Fruit fly (Drosophila melanogaster): ENCODE results near the gene CG43924.

CG43924 gene

dm6 chr2L:15750523-15751258 is 39.8 kb upstream of the CG43924 start, which contains the start of gene ND-B17 (continued):
- TF ChIP-seq CHES-1-like (GFP tag; optimal IDR thresholded peaks at IDR 0.05) (peak; percentile 66), CG2712 (tag; optimal IDR thresholded peaks at IDR 0.05) (peak; percentile 19), GATAe (GFP tag; conservative IDR thresholded peaks at IDR 0.05) (no peak), croc (GFP tag; conservative IDR thresholded peaks at IDR 0.05) (no peak), CG18011 (GFP tag; optimal IDR thresholded peaks at IDR 0.05) (no peak), al (GFP tag; IDR thresholded peaks at IDR 0.05) (peak; percentile 68), CG8478 (optimal IDR thresholded peaks at IDR 0.05) (no peak), CG4360 (GFP tag; IDR thresholded peaks at IDR 0.05) (no peak), sens-2 (GFP tag; IDR thresholded peaks at IDR 0.05) (peak; percentile 35; the same call in 1 of the 2 replicates), gcm2 (GFP tag; optimal IDR thresholded peaks at IDR 0.05) (no peak), CG15601 (tag; optimal IDR thresholded peaks at IDR 0.05) (peak; percentile 17), NC2β (GFP tag; optimal IDR thresholded peaks at IDR 0.05) (peak; percentile 43), CG11696 (GFP tag; IDR thresholded peaks at IDR 0.05) (no peak), otp (GFP tag; IDR thresholded peaks at IDR 0.05) (no peak), CG8765 (GFP tag; IDR thresholded peaks at IDR 0.05) (0 out of 2 replicates have a peak, but pooled peaks have one; percentile 29), CG10979 (tag; optimal IDR thresholded peaks at IDR 0.05) (no peak), shn (GFP tag; optimal IDR thresholded peaks at IDR 0.05) (peak; percentile 55), Asciz (GFP tag; optimal IDR thresholded peaks at IDR 0.05) (no peak), slp2 (GFP tag; optimal IDR thresholded peaks at IDR 0.05) (peak; percentile 56), rib (GFP tag; IDR thresholded peaks at IDR 0.05) (no peak), salm (tag; optimal IDR thresholded peaks at IDR 0.05) (no peak), dan (GFP tag; IDR thresholded peaks at IDR 0.05) (no peak), CG6765 (GFP tag; optimal IDR thresholded peaks at IDR 0.05) (no peak), CG32772 (GFP tag; IDR thresholded peaks at IDR 0.05) (no peak), abd-A (tag; optimal IDR thresholded peaks at IDR 0.05) (no peak), gfzf (GFP tag; optimal IDR thresholded peaks at IDR 0.05) (peak; percentile 76), btn (GFP tag; optimal IDR thresholded peaks at IDR 0.05) (no peak), Drgx (GFP tag; IDR thresholded peaks at IDR 0.05) (no peak), CG31388 (GFP tag; optimal IDR thresholded peaks at IDR 0.05) (no peak), CG3407 (GFP tag; optimal IDR thresholded peaks at IDR 0.05) (peak; percentile 19), bigmax (GFP tag; optimal IDR thresholded peaks at IDR 0.05) (no peak), Sox100B (GFP tag; optimal IDR thresholded peaks at IDR 0.05) (no peak), Taf1 (GFP tag; IDR thresholded peaks at IDR 0.05) (no peak), ase (GFP tag; IDR thresholded peaks at IDR 0.05) (no peak), Hsf (GFP tag; optimal IDR thresholded peaks at IDR 0.05) (peak; percentile 52), dpn (GFP tag; optimal IDR thresholded peaks at IDR 0.05) (peak; percentile 26 to 69), Nf-YA (GFP tag; IDR thresholded peaks at IDR 0.05) (no peak), CG7745 (tag; optimal IDR thresholded peaks at IDR 0.05) (no peak), CG18764 (GFP tag; optimal IDR thresholded peaks at IDR 0.05) (no peak), Dbx (GFP tag; IDR thresholded peaks at IDR 0.05) (peak; percentile 38; the same call in 1 of the 3 replicates), trem (tag; optimal IDR thresholded peaks at IDR 0.05) (peak; percentile 32), cwo (GFP tag; optimal IDR thresholded peaks at IDR 0.05) (no peak), Bteb2 (GFP tag; optimal IDR thresholded peaks at IDR 0.05) (peak; percentile 0), ttk (GFP tag; IDR thresholded peaks at IDR 0.05) (peak; percentile 63), lab (GFP tag; optimal IDR thresholded peaks at IDR 0.05) (no peak), TFAM (GFP tag; optimal IDR thresholded peaks at IDR 0.05) (no peak), MBD-R2 (GFP tag; IDR thresholded peaks at IDR 0.05) (peak; percentile 96), Aef1 (GFP tag; IDR thresholded peaks at IDR 0.05) (peak; percentile 30; the same call in 1 of the 3 replicates), CG7556 (GFP tag; optimal IDR thresholded peaks at IDR 0.05) (no peak), gt (GFP tag; IDR thresholded peaks at IDR 0.05) (no peak), wor (GFP tag; IDR thresholded peaks at IDR 0.05) (no peak)

Data from whole organism, embryonic.